Worm (Caenorhabditis elegans): ENCODE results near the gene F18A12.2.

- TF ChIP-seq ama-1 (optimal IDR thresholded peaks at IDR 0.05): no peak
- TF ChIP-seq flt-1 (GFP tag; IDR thresholded peaks at IDR 0.05): no peak
- no peak for TF ChIP-seq hnd-1 (tag; optimal IDR thresholded peaks at IDR 0.05)
- TF ChIP-seq tbx-11 (GFP tag; IDR thresholded peaks at IDR 0.05): no peak
- TF ChIP-seq B0310.2 (tag; optimal IDR thresholded peaks at IDR 0.05): no peak
These were observed 32.0 kb downstream of the F18A12.2 start, which contains the start of the genes C16C8.20 and gldi-6 for ce11 chrII:3446647-3447046.

Measured in whole organism, early embryonic.